Worm (Caenorhabditis elegans) whole organism, midembryonic: ENCODE results near the gene cut-2.

Source experiments
- T22C8.4 ChIP-seq: fragments of 200-800 bp; sonication (Bioruptor generic); IDR thresholded peaks from 2 replicates; pipeline ENCODE4 v1.3.6; 2022; ENCODE audit warnings: missing genetic modification characterization, missing compliant biosample characterization
- cog-1 ChIP-seq: sonication (generic microtip); optimal IDR thresholded peaks from 2 replicates; lab custom pipeline; 2016; ENCODE audit warnings: missing genetic modification characterization, missing compliant biosample characterization
- flt-1 ChIP-seq: fragments of 200-800 bp; sonication (Bioruptor generic); IDR thresholded peaks from 2 replicates; pipeline ENCODE4 v1.3.6; 2022; ENCODE audit warnings: missing genetic modification characterization, missing compliant biosample characterization
- klf-2 ChIP-seq: fragments of 200-800 bp; sonication (Bioruptor generic); conservative IDR thresholded peaks from 2 replicates; pipeline ENCODE4 v1.3.6; 2022; ENCODE audit warnings: missing genetic modification reagents, missing genetic modification characterization, missing compliant biosample characterization
- med-1 ChIP-seq: sonication (generic microtip); optimal IDR thresholded peaks from 2 replicates; lab custom pipeline; 2017; ENCODE audit warnings: missing genetic modification characterization, mild to moderate bottlenecking, missing compliant biosample characterization, antibody characterized with exemption, missing genetic modification reagents; ENCODE audit not compliant: insufficient read depth
- ref-1 ChIP-seq: fragments of 200-800 bp; sonication (Bioruptor generic); conservative IDR thresholded peaks from 2 replicates; pipeline ENCODE4 v1.3.6; 2022; ENCODE audit warnings: missing genetic modification reagents, missing genetic modification characterization, missing compliant biosample characterization
- tab-1 ChIP-seq: fragments of 200-800 bp; sonication (Bioruptor generic); IDR thresholded peaks from 2 replicates; pipeline ENCODE4 v1.3.6; 2022; ENCODE audit warnings: missing genetic modification characterization, missing compliant biosample characterization
- ztf-23 ChIP-seq: fragments of 200-800 bp; sonication (Bioruptor generic); IDR thresholded peaks from 2 replicates; pipeline ENCODE4 v1.3.6; 2022; ENCODE audit warnings: missing genetic modification reagents, missing genetic modification characterization, missing compliant biosample characterization
- ztf-29 ChIP-seq: fragments of 200-800 bp; sonication (Bioruptor generic); IDR thresholded peaks from 2 replicates; pipeline ENCODE4 v1.3.6; 2022; ENCODE audit warnings: missing genetic modification reagents, missing genetic modification characterization, missing compliant biosample characterization

The cut-2 gene

ce11 chrV:13414585-13414984, at the start of gene cut-2:
Gene cut-2 (plus strand): TSS chrV:13414949.
- TF ChIP-seq ztf-23 (GFP tag; lab: Robert Waterston, UW), result no peak
- no peak for TF ChIP-seq cog-1 (tag; lab: Kevin White, UChicago)
- no peak for TF ChIP-seq ztf-29 (GFP tag; lab: Robert Waterston, UW)
- TF ChIP-seq T22C8.4 (GFP tag; lab: Robert Waterston, UW), result no peak
- TF ChIP-seq ref-1 (GFP tag; lab: Robert Waterston, UW), result no peak
- no peak for TF ChIP-seq med-1 (GFP tag; lab: Kevin White, UChicago)
- TF ChIP-seq tab-1 (GFP tag; lab: Robert Waterston, UW), result no peak
- no peak for TF ChIP-seq flt-1 (GFP tag; lab: Robert Waterston, UW)
- no peak for TF ChIP-seq klf-2 (GFP tag; lab: Robert Waterston, UW)

ce11 chrV:13366488-13366887, 48.3 kb upstream of the cut-2 start:
- TF ChIP-seq T22C8.4 (GFP tag; lab: Robert Waterston, UW) (no peak), med-1 (GFP tag; lab: Kevin White, UChicago) (no peak)

ce11 chrV:13367024-13367423, 47.7 kb upstream of the cut-2 start, which contains the start of gene srx-125:
Gene srx-125 (plus strand): TSS chrV:13367324.
- no peak for TF ChIP-seq klf-2 (GFP tag; lab: Robert Waterston, UW)
- no peak for TF ChIP-seq med-1 (GFP tag; lab: Kevin White, UChicago)
- TF ChIP-seq flt-1 (GFP tag; lab: Robert Waterston, UW), result no peak
- no peak for TF ChIP-seq ztf-29 (GFP tag; lab: Robert Waterston, UW)
- TF ChIP-seq cog-1 (tag; lab: Kevin White, UChicago), result no peak
- no peak for TF ChIP-seq tab-1 (GFP tag; lab: Robert Waterston, UW)
- no peak for TF ChIP-seq ref-1 (GFP tag; lab: Robert Waterston, UW)
- no peak for TF ChIP-seq ztf-23 (GFP tag; lab: Robert Waterston, UW)
- no peak for TF ChIP-seq T22C8.4 (GFP tag; lab: Robert Waterston, UW)

- TF ChIP-seq flt-1 (GFP tag; lab: Robert Waterston, UW) (no peak), ref-1 (GFP tag; lab: Robert Waterston, UW) (no peak), tab-1 (GFP tag; lab: Robert Waterston, UW) (no peak), cog-1 (tag; lab: Kevin White, UChicago) (no peak), ztf-23 (GFP tag; lab: Robert Waterston, UW) (no peak), ztf-29 (GFP tag; lab: Robert Waterston, UW) (no peak), T22C8.4 (GFP tag; lab: Robert Waterston, UW) (no peak), klf-2 (GFP tag; lab: Robert Waterston, UW) (no peak), med-1 (GFP tag; lab: Kevin White, UChicago) (no peak)
These were observed 45.1 kb upstream of the cut-2 start for ce11 chrV:13369663-13370062.

ce11 chrV:13370265-13370664, 44.5 kb upstream of the cut-2 start:
- TF ChIP-seq ztf-23 (GFP tag; lab: Robert Waterston, UW), result no peak
- TF ChIP-seq tab-1 (GFP tag; lab: Robert Waterston, UW), result no peak
- no peak for TF ChIP-seq T22C8.4 (GFP tag; lab: Robert Waterston, UW)
- TF ChIP-seq flt-1 (GFP tag; lab: Robert Waterston, UW), result no peak
- no peak for TF ChIP-seq ref-1 (GFP tag; lab: Robert Waterston, UW)
- no peak for TF ChIP-seq klf-2 (GFP tag; lab: Robert Waterston, UW)
- TF ChIP-seq med-1 (GFP tag; lab: Kevin White, UChicago), result no peak
- no peak for TF ChIP-seq ztf-29 (GFP tag; lab: Robert Waterston, UW)

- TF ChIP-seq klf-2 (GFP tag; lab: Robert Waterston, UW) (no peak), ref-1 (GFP tag; lab: Robert Waterston, UW) (no peak), ztf-29 (GFP tag; lab: Robert Waterston, UW) (no peak), T22C8.4 (GFP tag; lab: Robert Waterston, UW) (no peak), flt-1 (GFP tag; lab: Robert Waterston, UW) (no peak), ztf-23 (GFP tag; lab: Robert Waterston, UW) (no peak), cog-1 (tag; lab: Kevin White, UChicago) (no peak), med-1 (GFP tag; lab: Kevin White, UChicago) (no peak)
These were observed 43.4 kb upstream of the cut-2 start for ce11 chrV:13371336-13371735.

ce11 chrV:13372821-13373220, 41.9 kb upstream of the cut-2 start:
- TF ChIP-seq ref-1 (GFP tag; lab: Robert Waterston, UW) (no peak), med-1 (GFP tag; lab: Kevin White, UChicago) (no peak), flt-1 (GFP tag; lab: Robert Waterston, UW) (no peak), ztf-29 (GFP tag; lab: Robert Waterston, UW) (no peak), tab-1 (GFP tag; lab: Robert Waterston, UW) (no peak), cog-1 (tag; lab: Kevin White, UChicago) (no peak), ztf-23 (GFP tag; lab: Robert Waterston, UW) (no peak), T22C8.4 (GFP tag; lab: Robert Waterston, UW) (no peak), klf-2 (GFP tag; lab: Robert Waterston, UW) (no peak)

- no peak for TF ChIP-seq ztf-29 (GFP tag; lab: Robert Waterston, UW)
- TF ChIP-seq cog-1 (tag; lab: Kevin White, UChicago), result no peak
- no peak for TF ChIP-seq T22C8.4 (GFP tag; lab: Robert Waterston, UW)
- TF ChIP-seq flt-1 (GFP tag; lab: Robert Waterston, UW), result no peak
- TF ChIP-seq med-1 (GFP tag; lab: Kevin White, UChicago), result no peak
These were observed 41.1 kb upstream of the cut-2 start for ce11 chrV:13373643-13374042.

ce11 chrV:13374532-13374931, 40.2 kb upstream of the cut-2 start:
- TF ChIP-seq ref-1 (GFP tag; lab: Robert Waterston, UW) (no peak), ztf-29 (GFP tag; lab: Robert Waterston, UW) (no peak), T22C8.4 (GFP tag; lab: Robert Waterston, UW) (no peak), klf-2 (GFP tag; lab: Robert Waterston, UW) (no peak), ztf-23 (GFP tag; lab: Robert Waterston, UW) (no peak), flt-1 (GFP tag; lab: Robert Waterston, UW) (peak; percentile 59; the same call in 1 of the 2 replicates)
